Worm (Caenorhabditis elegans): ENCODE data around the gene bgnt-1.2.

- TF ChIP-seq hmg-4 (GFP tag; optimal IDR thresholded peaks at IDR 0.05) (no peak), ama-1 (optimal IDR thresholded peaks at IDR 0.05) (no peak)
These were observed 9.2 kb downstream of the bgnt-1.2 start, which contains the start of gene ckb-4 for ce11 chrV:2109295-2109694.

All from whole organism, early embryonic.